Fruit fly (Drosophila melanogaster): Measurements from ENCODE around the gene dpr16.

dpr16 gene

DNA sequence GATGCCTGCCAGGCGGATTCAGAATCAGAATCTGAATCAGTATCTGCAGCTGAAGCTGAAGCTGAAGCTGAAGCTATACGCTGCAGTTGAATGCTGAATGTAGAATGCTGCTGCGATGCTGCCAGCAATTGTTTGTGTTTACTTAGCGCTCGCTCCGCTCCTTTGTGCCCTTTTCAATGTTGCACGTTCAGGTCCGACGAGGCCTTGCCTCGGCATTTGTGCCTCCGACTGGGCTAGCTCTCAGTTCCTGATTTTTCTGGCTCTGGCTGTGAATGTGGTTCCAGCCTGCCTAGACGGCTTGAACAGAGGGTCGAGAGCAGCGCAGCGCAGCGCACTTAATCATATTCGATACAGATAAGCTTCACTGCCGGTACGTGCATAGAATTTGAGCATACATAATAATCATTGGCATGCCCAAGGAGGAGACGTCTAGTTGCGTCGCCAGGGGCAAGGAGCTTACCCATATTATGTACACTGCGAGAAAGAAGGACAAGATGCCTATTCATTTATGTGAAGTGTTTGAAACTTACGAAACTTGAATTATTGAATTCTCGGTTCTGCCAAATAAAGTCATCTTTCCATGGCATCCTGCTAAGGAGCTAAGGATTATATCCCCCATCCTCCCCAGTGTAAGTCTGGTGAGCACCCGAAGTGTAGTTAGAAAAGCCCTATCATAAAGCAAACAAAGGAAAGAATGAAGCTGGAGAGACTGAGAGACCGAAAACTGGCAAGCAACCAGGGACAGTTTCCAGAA is 30.1 kb upstream of the dpr16 start (continued):
- TF ChIP-seq HHEX (GFP tag; optimal IDR thresholded peaks at IDR 0.05) (peak; percentile 37), oc (tag; optimal IDR thresholded peaks at IDR 0.05) (peak; percentile 62), ham (GFP tag; IDR thresholded peaks at IDR 0.05) (no peak), Dll (GFP tag; IDR thresholded peaks at IDR 0.05; ENCODE audit: partially characterized antibody) (no peak), sens (GFP tag) (peak; percentile 78), run (tag; optimal IDR thresholded peaks at IDR 0.05) (no peak), Sin3A (optimal IDR thresholded peaks at IDR 0.05) (no peak), fru (optimal IDR thresholded peaks at IDR 0.05) (no peak), Camta (GFP tag; optimal IDR thresholded peaks at IDR 0.05) (no peak), Drgx (GFP tag; IDR thresholded peaks at IDR 0.05) (peak; percentile 48; the same call in 1 of the 2 replicates), bsh (GFP tag; optimal IDR thresholded peaks at IDR 0.05) (peak; percentile 33 to 79), ase (GFP tag; IDR thresholded peaks at IDR 0.05) (no peak), CG8290 (GFP tag; optimal IDR thresholded peaks at IDR 0.05) (no peak), CG8290 (tag; optimal IDR thresholded peaks at IDR 0.05) (peak in 1 of 2 experiments; percentile 48), CG2712 (tag; optimal IDR thresholded peaks at IDR 0.05) (peak; percentile 39), dmrt99B (tag; optimal IDR thresholded peaks at IDR 0.05) (peak; percentile 18), dmrt11E (tag; optimal IDR thresholded peaks at IDR 0.05) (peak; percentile 48), CG6689 (GFP tag; IDR thresholded peaks at IDR 0.05) (0 out of 2 replicates have a peak, but pooled peaks have one; percentile 37), Hmr (GFP tag; optimal IDR thresholded peaks at IDR 0.05) (peak; percentile 40), Trl (optimal IDR thresholded peaks at IDR 0.05) (no peak), Trl (GFP tag; optimal IDR thresholded peaks at IDR 0.05) (peak; percentile 30), gt (GFP tag; IDR thresholded peaks at IDR 0.05) (no peak), CG9932 (GFP tag; IDR thresholded peaks at IDR 0.05) (no peak), CG2199 (GFP tag; IDR thresholded peaks at IDR 0.05) (peak; percentile 53; the same call in 2 of the 3 replicates), otp (GFP tag; IDR thresholded peaks at IDR 0.05) (0 out of 3 replicates have a peak, but pooled peaks have one; percentile 17), caup (GFP tag; optimal IDR thresholded peaks at IDR 0.05; ENCODE audit: severe bottlenecking) (no peak), CG18599 (GFP tag; optimal IDR thresholded peaks at IDR 0.05) (peak; percentile 70), CG13123 (GFP tag; optimal IDR thresholded peaks at IDR 0.05) (no peak), lola (GFP tag; optimal IDR thresholded peaks at IDR 0.05) (peak in 1 of 3 experiments; percentile 10), gem (tag; optimal IDR thresholded peaks at IDR 0.05) (peak; percentile 41), Taf1 (GFP tag; IDR thresholded peaks at IDR 0.05) (no peak), lab (GFP tag; optimal IDR thresholded peaks at IDR 0.05) (peak; percentile 49), CG1792 (GFP tag; optimal IDR thresholded peaks at IDR 0.05) (no peak), CG18262 (tag; optimal IDR thresholded peaks at IDR 0.05) (peak; percentile 39), az2 (GFP tag; optimal IDR thresholded peaks at IDR 0.05) (peak; percentile 11), CG11560 (tag; IDR thresholded peaks at IDR 0.05) (0 out of 3 replicates have a peak, but pooled peaks have one; percentile 34), CG7357 (GFP tag; IDR thresholded peaks at IDR 0.05) (0 out of 3 replicates have a peak, but pooled peaks have one; percentile 32), salm (tag; optimal IDR thresholded peaks at IDR 0.05) (no peak), scrt (GFP tag; optimal IDR thresholded peaks at IDR 0.05) (peak; percentile 26), CG15073 (GFP tag; optimal IDR thresholded peaks at IDR 0.05) (no peak), ind (GFP tag; optimal IDR thresholded peaks at IDR 0.05) (peak; percentile 2), pfk (GFP tag; optimal IDR thresholded peaks at IDR 0.05) (no peak), CG7928 (GFP tag; optimal IDR thresholded peaks at IDR 0.05) (no peak), tin (GFP tag; optimal IDR thresholded peaks at IDR 0.05) (peak; percentile 17), CG17829 (tag; optimal IDR thresholded peaks at IDR 0.05) (peak; percentile 27), nom (GFP tag; optimal IDR thresholded peaks at IDR 0.05) (peak; percentile 10), CG30431 (GFP tag; optimal IDR thresholded peaks at IDR 0.05) (no peak), Sox100B (GFP tag; optimal IDR thresholded peaks at IDR 0.05) (peak; percentile 11), abd-A (tag; optimal IDR thresholded peaks at IDR 0.05) (peak; percentile 13), CG8089 (GFP tag; optimal IDR thresholded peaks at IDR 0.05) (peak; percentile 11)

Data from whole organism, embryonic.